Fruit fly (Drosophila melanogaster) whole organism, embryonic: ENCODE data around the gene CG33669.

Source experiments
- Awh ChIP-seq: fragments of 200-800 bp; sonication (Bioruptor generic); IDR thresholded peaks from 2 replicates; pipeline ENCODE4, ENCODE4 v1.3.6; 2022; ENCODE audit warnings: missing biosample characterization, missing genetic modification characterization
- BEAF-32 ChIP-seq: fragments of 200-800 bp; sonication (Bioruptor generic); optimal IDR thresholded peaks from 3 replicates; lab custom pipeline; 2017; ENCODE audit warnings: missing biosample characterization, missing genetic modification characterization, mild to moderate bottlenecking, moderate library complexity, missing genetic modification reagents
- Bdp1 ChIP-seq: fragments of 200-800 bp; sonication (Bioruptor generic); optimal IDR thresholded peaks from 3 replicates; lab custom pipeline; 2016; ENCODE audit warnings: missing biosample characterization, missing genetic modification characterization
- CG10959 ChIP-seq: fragments of 200-800 bp; sonication (Bioruptor generic); IDR thresholded peaks from 2 replicates; pipeline ENCODE4 v1.3.6; 2022; ENCODE audit warnings: missing biosample characterization, missing genetic modification characterization
- CG1233 ChIP-seq: fragments of 200-800 bp; sonication (Bioruptor generic); optimal IDR thresholded peaks from 4 replicates; lab custom pipeline; 2018; ENCODE audit warnings: missing biosample characterization, mild to moderate bottlenecking, missing genetic modification characterization
- CG31441 ChIP-seq: fragments of 200-800 bp; sonication (Bioruptor generic); IDR thresholded peaks from 2 replicates; pipeline ENCODE4 v1.3.6; 2022; ENCODE audit warnings: missing biosample characterization, missing genetic modification characterization
- CG3163 ChIP-seq: fragments of 200-800 bp; sonication (Bioruptor generic); optimal IDR thresholded peaks from 3 replicates; lab custom pipeline; 2016; ENCODE audit warnings: missing biosample characterization, missing genetic modification characterization
- CG32772 ChIP-seq: fragments of 200-800 bp; sonication (Bioruptor generic); IDR thresholded peaks from 2 replicates; pipeline ENCODE4 v1.3.6; 2022; ENCODE audit warnings: missing biosample characterization, missing genetic modification characterization
- CG5180 ChIP-seq: fragments of 200-800 bp; sonication (Bioruptor generic); optimal IDR thresholded peaks from 3 replicates; lab custom pipeline; 2017; ENCODE audit warnings: missing biosample characterization, missing genetic modification characterization, mild to moderate bottlenecking, moderate library complexity, missing genetic modification reagents
- CG6791 ChIP-seq: fragments of 200-800 bp; sonication (Bioruptor generic); IDR thresholded peaks from 3 replicates; pipeline ENCODE4 v1.3.6; 2022; ENCODE audit warnings: missing biosample characterization, missing genetic modification characterization; ENCODE audit not compliant: partially characterized antibody
- CG8290 ChIP-seq, 3 experiments: fragments of 200-800 bp; sonication (Bioruptor generic); optimal IDR thresholded peaks; 2 replicates each; lab custom pipeline; 2016 to 2019; ENCODE audit warnings: missing biosample characterization in 3 of 3, missing genetic modification characterization in 3 of 3, mild to moderate bottlenecking in 2 of 3, moderate library complexity in 1 of 3
- CG9797 ChIP-seq: fragments of 200-800 bp; sonication (Bioruptor generic); optimal IDR thresholded peaks from 3 replicates; lab custom pipeline; 2018; ENCODE audit warnings: missing biosample characterization, mild to moderate bottlenecking, missing genetic modification characterization
- D19A ChIP-seq: fragments of 200-800 bp; optimal IDR thresholded peaks from 3 replicates; lab custom pipeline; 2019; ENCODE audit warnings: missing biosample characterization, mild to moderate bottlenecking, missing genetic modification characterization, moderate library complexity
- Dll ChIP-seq: fragments of 200-800 bp; sonication (Bioruptor generic); IDR thresholded peaks from 4 replicates; pipeline ENCODE4 v1.3.6; 2022; ENCODE audit warnings: missing biosample characterization, missing genetic modification characterization; ENCODE audit not compliant: partially characterized antibody
- HmgZ ChIP-seq: fragments of 200-800 bp; sonication (Bioruptor generic); optimal IDR thresholded peaks from 2 replicates; lab custom pipeline; 2018; ENCODE audit warnings: missing biosample characterization, mild to moderate bottlenecking, missing genetic modification characterization
- Kr ChIP-seq: fragments of 200-800 bp; sonication (Bioruptor generic); optimal IDR thresholded peaks from 2 replicates; lab custom pipeline; 2017; ENCODE audit warnings: missing biosample characterization, mild to moderate bottlenecking, missing genetic modification characterization
- MESR4 ChIP-seq: fragments of 200-800 bp; sonication (Bioruptor generic); optimal IDR thresholded peaks from 2 replicates; lab custom pipeline; 2018; ENCODE audit warnings: missing biosample characterization, mild to moderate bottlenecking, missing genetic modification characterization, moderate library complexity
- MTF-1 ChIP-seq: fragments of 200-800 bp; sonication (Bioruptor generic); optimal IDR thresholded peaks from 2 replicates; lab custom pipeline; 2018; ENCODE audit warnings: missing biosample characterization, mild to moderate bottlenecking, missing genetic modification characterization, borderline replicate concordance
- Med ChIP-seq: fragments of 200-800 bp; sonication (Bioruptor generic); peaks from one replicate; lab custom pipeline; 2016; ENCODE audit warnings: missing biosample characterization, missing genetic modification characterization, mild to moderate bottlenecking, inconsistent platforms, moderate library complexity
- Meics ChIP-seq: fragments of 200-800 bp; sonication (Bioruptor generic); optimal IDR thresholded peaks from 2 replicates; lab custom pipeline; 2017; ENCODE audit warnings: missing biosample characterization, mild to moderate bottlenecking, missing genetic modification characterization
- NC2α ChIP-seq: fragments of 200-800 bp; sonication (Bioruptor generic); optimal IDR thresholded peaks from 2 replicates; lab custom pipeline; 2016; ENCODE audit warnings: missing biosample characterization, missing genetic modification characterization
- Poxn ChIP-seq: fragments of 200-800 bp; sonication (Bioruptor generic); IDR thresholded peaks from 2 replicates; pipeline ENCODE4 v1.3.6; 2022; ENCODE audit warnings: missing biosample characterization, missing genetic modification characterization
- amos ChIP-seq: fragments of 200-800 bp; sonication (Bioruptor generic); IDR thresholded peaks from 2 replicates; pipeline ENCODE4 v1.3.6; 2022; ENCODE audit warnings: missing biosample characterization, missing genetic modification characterization; ENCODE audit not compliant: partially characterized antibody
- ap ChIP-seq: fragments of 200-800 bp; sonication (Bioruptor generic); IDR thresholded peaks from 2 replicates; pipeline ENCODE4 v1.3.6; 2022; ENCODE audit warnings: missing biosample characterization, missing genetic modification characterization
- bbx ChIP-seq: fragments of 200-800 bp; sonication (Bioruptor generic); IDR thresholded peaks from 2 replicates; pipeline ENCODE4 v1.3.6; 2022; ENCODE audit warnings: missing biosample characterization, missing genetic modification characterization; ENCODE audit not compliant: partially characterized antibody
- bowl ChIP-seq: fragments of 200-800 bp; sonication (Bioruptor generic); IDR thresholded peaks from 2 replicates; pipeline ENCODE4 v1.3.6; 2022; ENCODE audit warnings: missing biosample characterization, missing genetic modification characterization
- cg ChIP-seq: fragments of 200-800 bp; sonication (Bioruptor generic); optimal IDR thresholded peaks from 3 replicates; lab custom pipeline; 2019; ENCODE audit warnings: missing biosample characterization, mild to moderate bottlenecking, missing genetic modification characterization, moderate library complexity
- esg ChIP-seq: fragments of 200-800 bp; sonication (Bioruptor generic); conservative IDR thresholded peaks from 2 replicates; pipeline ENCODE4 v1.3.6; 2022; ENCODE audit warnings: missing biosample characterization, missing genetic modification characterization
- ewg ChIP-seq: fragments of 200-800 bp; sonication (Bioruptor generic); optimal IDR thresholded peaks from 3 replicates; lab custom pipeline; 2017; ENCODE audit warnings: mild to moderate bottlenecking, missing biosample characterization, missing genetic modification reagents, missing genetic modification characterization
- fu2 ChIP-seq: fragments of 200-800 bp; sonication (Bioruptor generic); optimal IDR thresholded peaks from 2 replicates; lab custom pipeline; 2016; ENCODE audit warnings: missing biosample characterization, missing genetic modification characterization
- gfzf ChIP-seq: fragments of 200-800 bp; sonication (Bioruptor generic); optimal IDR thresholded peaks from 2 replicates; lab custom pipeline; 2016; ENCODE audit warnings: missing biosample characterization, mild to moderate bottlenecking, missing genetic modification characterization, moderate library complexity
- her ChIP-seq: fragments of 200-800 bp; sonication (Bioruptor generic); optimal IDR thresholded peaks from 2 replicates; lab custom pipeline; 2016; ENCODE audit warnings: missing biosample characterization, missing genetic modification characterization
- ind ChIP-seq: fragments of 200-800 bp; sonication (Bioruptor generic); optimal IDR thresholded peaks from 3 replicates; lab custom pipeline; 2016; ENCODE audit warnings: missing biosample characterization, missing genetic modification characterization
- insv ChIP-seq, 2 experiments: fragments of 200-800 bp; sonication (Bioruptor generic); optimal IDR thresholded peaks; 3 replicates each; lab custom pipeline; 2016 to 2018; ENCODE audit warnings: missing biosample characterization in 2 of 2, missing genetic modification characterization in 2 of 2
- jing ChIP-seq: fragments of 200-800 bp; sonication (Bioruptor generic); optimal IDR thresholded peaks from 2 replicates; lab custom pipeline; 2018; ENCODE audit warnings: missing biosample characterization, mild to moderate bottlenecking, missing genetic modification characterization
- lbe ChIP-seq: fragments of 200-800 bp; sonication (Bioruptor generic); optimal IDR thresholded peaks from 2 replicates; lab custom pipeline; 2016; ENCODE audit warnings: missing biosample characterization, mild to moderate bottlenecking, missing genetic modification characterization
- luna ChIP-seq: fragments of 200-800 bp; sonication (Bioruptor generic); optimal IDR thresholded peaks from 2 replicates; lab custom pipeline; 2016; ENCODE audit warnings: missing biosample characterization, missing genetic modification characterization
- nau ChIP-seq: fragments of 200-800 bp; sonication (Bioruptor generic); optimal IDR thresholded peaks from 3 replicates; lab custom pipeline; 2017; ENCODE audit warnings: missing biosample characterization, mild to moderate bottlenecking, missing genetic modification characterization, missing genetic modification reagents
- nom ChIP-seq: fragments of 200-800 bp; sonication (Bioruptor generic); optimal IDR thresholded peaks from 2 replicates; lab custom pipeline; 2017; ENCODE audit warnings: missing biosample characterization, missing genetic modification characterization, mild to moderate bottlenecking, moderate library complexity, missing genetic modification reagents
- odd ChIP-seq: fragments of 200-800 bp; sonication (Bioruptor generic); optimal IDR thresholded peaks from 2 replicates; lab custom pipeline; 2017; ENCODE audit warnings: missing biosample characterization, mild to moderate bottlenecking, missing genetic modification characterization
- run ChIP-seq: fragments of 200-800 bp; sonication (Bioruptor generic); optimal IDR thresholded peaks from 3 replicates; lab custom pipeline; 2018; ENCODE audit warnings: missing biosample characterization, mild to moderate bottlenecking, missing genetic modification characterization
- sim ChIP-seq: fragments of 200-800 bp; sonication (Bioruptor generic); IDR thresholded peaks from 2 replicates; pipeline ENCODE4 v1.3.6; 2022; ENCODE audit warnings: missing biosample characterization, missing genetic modification characterization
- sna ChIP-seq: fragments of 200-800 bp; sonication (Bioruptor generic); IDR thresholded peaks from 2 replicates; pipeline ENCODE4 v1.3.6; 2022; ENCODE audit warnings: missing biosample characterization, missing genetic modification characterization; ENCODE audit not compliant: partially characterized antibody
- trem ChIP-seq: fragments of 200-800 bp; optimal IDR thresholded peaks from 3 replicates; lab custom pipeline; 2019; ENCODE audit warnings: missing biosample characterization, mild to moderate bottlenecking, missing genetic modification characterization, moderate library complexity
- z ChIP-seq: fragments of 200-800 bp; sonication (Bioruptor generic); IDR thresholded peaks from 3 replicates; pipeline ENCODE4 v1.3.6; 2022; ENCODE audit warnings: missing biosample characterization, missing genetic modification characterization
- zen2 ChIP-seq: fragments of 200-800 bp; sonication (Bioruptor generic); IDR thresholded peaks from 3 replicates; pipeline ENCODE4 v1.3.6; 2022; ENCODE audit warnings: missing biosample characterization, missing genetic modification characterization; ENCODE audit not compliant: partially characterized antibody

CG33669 gene

dm6 chrX:6365632-6366356 lies 34.1 kb downstream of the CG33669 start, which contains the start of the genes swa and Marf (continued):
- TF ChIP-seq gfzf (GFP tag; lab: Kevin White, UChicago) (peak; percentile 85), CG9797 (GFP tag; lab: Kevin White, UChicago) (peak; percentile 71), BEAF-32 (peak; percentile 39), CG31441 (0 out of 2 replicates have a peak, but pooled peaks have one; percentile 9)
- TF ChIP-seq, all 482 proteins: peak for 40

DNA sequence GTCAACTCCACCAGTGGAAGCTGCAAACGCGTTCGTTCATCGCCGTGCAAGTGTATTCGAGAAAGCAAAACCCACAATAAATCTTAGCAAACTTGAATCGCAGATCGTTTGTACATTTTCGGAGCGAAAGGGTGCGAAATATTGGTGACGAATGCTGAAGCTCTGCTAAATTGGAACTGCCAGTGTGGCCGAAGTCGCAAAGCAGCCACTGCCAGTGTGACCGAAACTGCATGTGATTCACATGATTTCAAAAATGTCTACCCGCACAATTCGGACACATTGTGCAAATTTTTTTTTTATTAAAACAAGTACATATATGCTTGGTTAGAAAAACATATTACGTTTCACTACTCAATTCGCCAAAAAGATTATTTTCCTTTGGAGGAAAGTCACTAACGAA lies 38.7 kb downstream of the CG33669 start:
- TF ChIP-seq gfzf (GFP tag; lab: Kevin White, UChicago), result peak; percentile 38
- no peak for TF ChIP-seq D19A (tag; lab: Kevin White, UChicago)
- TF ChIP-seq HmgZ, result no peak
- no peak for TF ChIP-seq ind (GFP tag; lab: Kevin White, UChicago)
- TF ChIP-seq NC2α (GFP tag; lab: Kevin White, UChicago), result no peak
- TF ChIP-seq bowl, result no peak
- TF ChIP-seq CG6791 (GFP tag; lab: Robert Waterston, UW), result peak; percentile 48; the same call in 2 of the 3 replicates
- TF ChIP-seq sim (GFP tag; lab: Robert Waterston, UW), result no peak
- TF ChIP-seq ap, result no peak
- TF ChIP-seq trem (tag; lab: Kevin White, UChicago), result no peak
- no peak for TF ChIP-seq z (GFP tag; lab: Robert Waterston, UW)
- no peak for TF ChIP-seq run (tag; lab: Kevin White, UChicago)
- no peak for TF ChIP-seq odd (GFP tag; lab: Kevin White, UChicago)
- TF ChIP-seq MESR4 (GFP tag; lab: Kevin White, UChicago), result no peak
- TF ChIP-seq esg, result no peak
- TF ChIP-seq CG8290 (GFP tag; optimal IDR thresholded peaks at IDR 0.05; lab: Kevin White, UChicago), result no peak
- TF ChIP-seq CG8290 (tag; optimal IDR thresholded peaks at IDR 0.05; lab: Kevin White, UChicago), result peak in 1 of 2 experiments; percentile 43
- TF ChIP-seq lbe (GFP tag; lab: Kevin White, UChicago), result no peak
- no peak for TF ChIP-seq Awh (GFP tag; lab: Robert Waterston, UW)
- TF ChIP-seq Kr, result no peak
- no peak for TF ChIP-seq CG9797 (GFP tag; lab: Kevin White, UChicago)
- TF ChIP-seq CG10959 (GFP tag; lab: Robert Waterston, UW), result no peak
- TF ChIP-seq cg (GFP tag; lab: Kevin White, UChicago), result no peak
- no peak for TF ChIP-seq her (GFP tag; lab: Kevin White, UChicago)
- no peak for TF ChIP-seq nau (GFP tag; lab: Kevin White, UChicago)
- TF ChIP-seq sna, result peak; percentile 65; the same call in 1 of the 2 replicates
- TF ChIP-seq Med (GFP tag; lab: Kevin White, UChicago), result no peak
- TF ChIP-seq nom, result no peak
- TF ChIP-seq luna, result no peak
- TF ChIP-seq bbx (GFP tag; lab: Robert Waterston, UW), result peak; percentile 37; the same call in 1 of the 2 replicates
- no peak for TF ChIP-seq ewg (GFP tag; lab: Kevin White, UChicago)
- no peak for TF ChIP-seq CG1233 (GFP tag; lab: Kevin White, UChicago)
- TF ChIP-seq MTF-1, result no peak
- TF ChIP-seq fu2 (GFP tag; lab: Kevin White, UChicago), result no peak
- TF ChIP-seq Poxn (GFP tag; lab: Robert Waterston, UW), result no peak
- TF ChIP-seq zen2 (GFP tag; lab: Robert Waterston, UW), result peak; percentile 29; the same call in 2 of the 3 replicates
- no peak for TF ChIP-seq CG5180 (GFP tag; lab: Kevin White, UChicago)
- TF ChIP-seq insv (GFP tag; optimal IDR thresholded peaks at IDR 0.05; lab: Kevin White, UChicago), result no peak
- TF ChIP-seq CG3163, result no peak
- TF ChIP-seq amos (GFP tag; lab: Robert Waterston, UW), result peak; percentile 19; the same call in 1 of the 2 replicates
- peak; percentile 77 for TF ChIP-seq Meics (GFP tag; lab: Kevin White, UChicago)
- TF ChIP-seq Bdp1 (GFP tag; lab: Kevin White, UChicago), result no peak
- TF ChIP-seq jing, result no peak
- TF ChIP-seq Dll, result 0 out of 4 replicates have a peak, but pooled peaks have one; percentile 18
- no peak for TF ChIP-seq CG32772 (GFP tag; lab: Robert Waterston, UW)
